Worm (Caenorhabditis elegans) whole organism, L4/young adult: ENCODE results near the gene R09H10.5.

Source experiments
- W03F9.2 ChIP-seq: fragments of 150-350 bp; optimal IDR thresholded peaks from 2 replicates; lab custom pipeline; 2014; ENCODE audit warnings: missing biosample characterization, missing genetic modification characterization
- dao-5 ChIP-seq: sonication (generic microtip); optimal IDR thresholded peaks from 2 replicates; lab custom pipeline; 2016; ENCODE audit warnings: missing genotype, missing genetic modification characterization, moderate library complexity, missing compliant biosample characterization
- him-1 ChIP-seq: sonication (generic microtip); optimal IDR thresholded peaks from 2 replicates; lab custom pipeline; 2016; ENCODE audit warnings: missing genotype, missing genetic modification reagents, missing genetic modification characterization, missing compliant biosample characterization

R09H10.5 gene

DNA sequence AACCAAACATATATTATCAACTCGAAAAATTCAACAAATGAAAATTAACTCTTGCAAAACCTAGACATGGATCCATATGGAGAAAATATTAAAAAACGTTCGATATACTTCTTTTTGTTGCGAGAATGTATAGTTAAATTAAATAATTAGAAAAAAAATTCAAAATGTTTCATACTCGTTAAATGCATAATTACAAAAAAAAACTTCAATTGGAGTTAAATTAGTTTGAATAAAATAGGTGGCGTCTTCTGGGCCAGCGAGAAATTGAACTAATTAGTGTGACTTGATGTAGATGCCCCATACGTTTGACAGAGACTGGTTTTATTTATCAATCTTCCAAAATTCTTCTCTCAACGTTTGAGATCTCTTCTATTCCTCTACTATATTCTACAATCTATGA is 50.3 kb downstream of the R09H10.5 start, which contains the start of gene lgc-43:
TSS of gene lgc-43 (plus strand) at position 301 of the 400 bp plus-strand sequence.
- TF ChIP-seq W03F9.2: no peak
- no peak for TF ChIP-seq him-1
- no peak for TF ChIP-seq dao-5 (tag; lab: Kevin White, UChicago)

DNA sequence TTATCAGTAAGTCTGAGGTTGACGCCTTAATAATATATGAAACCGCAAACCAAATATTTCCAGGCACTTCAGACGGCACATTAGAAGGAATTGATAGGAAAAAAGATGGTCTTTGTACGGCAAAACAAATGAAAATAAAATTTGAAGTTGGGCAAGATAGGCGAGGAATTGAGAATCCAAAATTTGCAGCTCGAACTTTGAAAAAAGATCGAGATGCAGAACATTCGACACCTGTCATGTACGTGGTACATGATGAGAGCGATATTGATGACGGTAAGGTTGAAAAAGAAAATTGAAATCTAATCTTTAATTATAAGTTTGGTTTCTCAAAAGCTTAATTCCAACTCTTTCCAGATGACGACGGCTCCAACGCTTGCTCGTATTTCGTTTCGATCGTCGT is 51.0 kb downstream of the R09H10.5 start:
- TF ChIP-seq dao-5 (tag; lab: Kevin White, UChicago) (no peak), him-1 (no peak), W03F9.2 (no peak)

DNA sequence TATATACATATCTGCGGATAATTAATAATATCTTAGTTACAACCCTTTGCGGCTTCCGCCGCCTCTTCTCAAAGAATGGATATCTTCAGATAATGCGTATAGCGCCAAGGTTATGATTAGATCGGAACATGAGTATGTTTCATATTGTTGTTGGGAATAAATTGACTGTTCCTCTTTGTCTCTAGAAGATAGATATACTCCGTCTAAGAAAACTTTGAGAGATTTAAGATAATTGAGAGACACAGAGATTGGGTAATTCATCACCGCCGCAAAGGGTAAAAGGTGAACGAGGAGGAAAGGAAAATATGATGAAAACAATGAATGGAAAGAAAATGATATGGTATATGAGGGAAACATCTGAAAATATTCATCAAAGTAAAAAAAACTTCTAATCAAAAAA is 52.0 kb downstream of the R09H10.5 start:
- TF ChIP-seq W03F9.2 (no peak), dao-5 (tag; lab: Kevin White, UChicago) (no peak), him-1 (no peak)

DNA sequence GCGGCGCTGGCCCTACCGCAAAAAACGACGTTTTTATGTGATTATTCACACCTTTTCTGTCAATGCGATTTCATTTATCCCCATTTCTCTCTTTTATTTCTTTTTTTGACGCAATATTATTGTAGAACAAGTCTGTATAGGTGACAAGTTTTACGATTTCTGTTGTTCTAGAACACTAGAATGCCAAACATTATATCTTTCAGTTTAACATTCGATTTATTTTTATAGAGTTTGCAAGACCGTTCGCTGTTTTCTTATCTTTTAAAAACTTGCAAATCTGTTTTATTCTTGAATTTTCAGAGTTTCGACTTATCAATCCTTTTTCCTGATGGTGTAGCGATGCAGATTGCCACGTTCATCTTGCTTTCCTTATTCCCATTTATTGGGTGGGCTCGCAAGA is 52.6 kb downstream of the R09H10.5 start, which contains the start of gene efn-2:
TSS of gene efn-2 (plus strand) at position 301 of the 400 bp plus-strand sequence.
- TF ChIP-seq dao-5 (tag; lab: Kevin White, UChicago): no peak
- TF ChIP-seq him-1: no peak
- no peak for TF ChIP-seq W03F9.2

DNA sequence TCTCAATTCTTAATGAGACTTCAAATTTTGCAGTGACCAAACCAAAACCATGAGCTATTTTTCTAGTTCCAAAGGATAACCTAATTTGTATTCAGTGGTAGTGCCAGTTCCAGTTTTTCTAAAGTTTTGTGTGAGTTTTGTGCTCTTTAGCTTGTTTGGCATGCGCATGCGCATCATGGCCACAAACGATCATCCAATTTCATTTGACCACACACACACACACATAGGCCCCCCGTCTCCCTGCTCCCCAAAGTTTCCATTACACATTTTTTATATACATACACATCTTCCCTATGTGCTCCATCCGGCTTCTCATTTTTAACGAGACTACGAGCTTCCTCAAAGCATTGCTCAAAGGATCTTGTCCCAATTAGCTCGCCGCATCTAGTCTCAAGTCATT is 54.2 kb downstream of the R09H10.5 start:
- TF ChIP-seq him-1 (no peak), dao-5 (tag; lab: Kevin White, UChicago) (no peak), W03F9.2 (no peak)

DNA sequence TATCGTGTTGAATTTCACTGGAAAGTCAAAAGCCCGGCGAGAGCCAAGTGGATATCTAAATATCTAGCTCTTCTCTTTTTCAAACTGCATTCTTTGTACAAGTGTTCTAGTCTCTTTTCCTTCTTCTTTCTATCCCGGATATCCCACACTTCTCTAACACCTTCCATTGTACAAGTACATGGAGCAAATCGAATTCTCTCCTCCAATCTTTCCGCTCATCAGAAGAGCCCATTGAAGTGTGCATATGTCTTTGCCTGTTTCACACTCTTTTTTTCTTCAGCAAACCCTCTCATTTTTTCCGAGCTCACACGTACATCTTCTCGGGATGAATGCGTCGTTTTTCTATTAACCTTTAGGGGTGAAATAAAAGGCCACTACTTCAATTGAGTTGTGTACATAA is 55.2 kb downstream of the R09H10.5 start:
- no peak for TF ChIP-seq him-1
- no peak for TF ChIP-seq W03F9.2
- TF ChIP-seq dao-5 (tag; lab: Kevin White, UChicago): no peak
